Fruit fly (Drosophila melanogaster) S2 (cell line): ENCODE data around the gene Naam.

Experiments used
- CG8478 ChIP-seq: fragments of >200 bp; optimal IDR thresholded peaks from 2 replicates; lab custom pipeline; 2018
- CTCF ChIP-seq, 2 experiments: fragments of >200 bp; optimal IDR thresholded peaks; 2 replicates each; lab custom pipeline; 2018

DNA sequence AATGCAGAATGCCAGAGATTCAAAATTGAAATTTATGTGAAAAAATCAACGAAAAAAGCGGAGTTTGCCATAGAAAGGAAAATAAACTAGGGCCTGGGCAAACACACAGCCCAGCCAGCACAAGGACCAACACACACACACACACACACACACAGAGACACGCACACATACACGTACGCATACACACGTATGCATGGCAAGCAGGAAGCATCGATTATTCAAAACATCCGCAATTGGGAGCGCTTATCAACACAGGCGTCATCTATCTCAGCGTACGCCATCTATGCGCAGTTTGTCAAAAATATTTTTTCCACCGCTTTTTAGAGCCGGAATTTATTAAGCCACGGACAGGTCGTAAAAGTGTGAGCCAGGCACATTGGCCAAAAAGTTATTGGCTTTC lies 8.6 kb downstream of the Naam start:
- TF ChIP-seq CTCF (optimal IDR thresholded peaks at IDR 0.05; lab: Kevin White, UChicago) (peak in 1 of 2 experiments; percentile 27), CG8478 (lab: Kevin White, UChicago) (no peak)
